Fruit fly (Drosophila melanogaster): ENCODE data around the gene eIF2beta.

eIF2beta gene

dm6 chr3L:12534318-12534717 is 7.8 kb upstream of the eIF2beta start, which contains the start of gene Pmm2 (continued):
- TF ChIP-seq onecut (GFP tag; IDR thresholded peaks at IDR 0.05) = no peak
- TF ChIP-seq CG34422 (GFP tag; IDR thresholded peaks at IDR 0.05) = peak; percentile 56; the same call in 1 of the 3 replicates
- no peak for TF ChIP-seq CG8765 (GFP tag; IDR thresholded peaks at IDR 0.05)
- TF ChIP-seq Elba2 (GFP tag; optimal IDR thresholded peaks at IDR 0.05) = no peak

- TF ChIP-seq mld (GFP tag; IDR thresholded peaks at IDR 0.05; ENCODE audit: partially characterized antibody) (no peak), danr (GFP tag; IDR thresholded peaks at IDR 0.05) (peak; percentile 78), CG4328 (GFP tag; optimal IDR thresholded peaks at IDR 0.05) (no peak), CG3407 (GFP tag; optimal IDR thresholded peaks at IDR 0.05) (peak; percentile 11), fd64A (GFP tag; optimal IDR thresholded peaks at IDR 0.05) (no peak), CG7963 (GFP tag; IDR thresholded peaks at IDR 0.05; ENCODE audit: partially characterized antibody) (no peak), hb (GFP tag; IDR thresholded peaks at IDR 0.05; ENCODE audit: partially characterized antibody) (no peak), Xrp1 (GFP tag; IDR thresholded peaks at IDR 0.05) (peak; percentile 97), CG9817 (tag; optimal IDR thresholded peaks at IDR 0.05) (peak; percentile 58), ind (GFP tag; optimal IDR thresholded peaks at IDR 0.05) (peak; percentile 91), slbo (GFP tag; IDR thresholded peaks at IDR 0.05) (peak; percentile 69), Gug (GFP tag; IDR thresholded peaks at IDR 0.05) (peak; percentile 91), gsb-n (tag; optimal IDR thresholded peaks at IDR 0.05) (no peak), CG13424 (tag; optimal IDR thresholded peaks at IDR 0.05) (peak; percentile 8), tin (GFP tag; optimal IDR thresholded peaks at IDR 0.05) (peak; percentile 74), CG8765 (GFP tag; IDR thresholded peaks at IDR 0.05) (peak; percentile 87), Dbx (GFP tag; IDR thresholded peaks at IDR 0.05) (peak; percentile 94), wek (GFP tag; optimal IDR thresholded peaks at IDR 0.05) (no peak), pum (GFP tag; optimal IDR thresholded peaks at IDR 0.05) (no peak), al (GFP tag; IDR thresholded peaks at IDR 0.05) (peak; percentile 79), Deaf1 (tag; optimal IDR thresholded peaks at IDR 0.05) (no peak), ERR (GFP tag; optimal IDR thresholded peaks at IDR 0.05) (no peak), wor (GFP tag; IDR thresholded peaks at IDR 0.05) (no peak), CG7839 (tag; optimal IDR thresholded peaks at IDR 0.05) (peak; percentile 52), CG17802 (tag; optimal IDR thresholded peaks at IDR 0.05) (peak; percentile 42), toy (GFP tag; IDR thresholded peaks at IDR 0.05) (peak; percentile 88), MBD-R2 (GFP tag; IDR thresholded peaks at IDR 0.05) (peak; percentile 91), ttk (GFP tag; IDR thresholded peaks at IDR 0.05) (peak; percentile 96), Pdp1 (GFP tag; optimal IDR thresholded peaks at IDR 0.05) (peak in 1 of 2 experiments; percentile 26), CG4820 (GFP tag; optimal IDR thresholded peaks at IDR 0.05) (peak; percentile 86), scrt (GFP tag; optimal IDR thresholded peaks at IDR 0.05) (peak; percentile 73), Hey (tag; optimal IDR thresholded peaks at IDR 0.05) (no peak), CG18599 (GFP tag; optimal IDR thresholded peaks at IDR 0.05) (no peak), br (optimal IDR thresholded peaks at IDR 0.05) (no peak), sd (tag; optimal IDR thresholded peaks at IDR 0.05) (no peak), CG17186 (GFP tag; optimal IDR thresholded peaks at IDR 0.05) (peak; percentile 56), Fer1 (GFP tag; optimal IDR thresholded peaks at IDR 0.05) (peak; percentile 72), CG10209 (GFP tag; optimal IDR thresholded peaks at IDR 0.05) (peak; percentile 4), chinmo (GFP tag; IDR thresholded peaks at IDR 0.05; ENCODE audit: partially characterized antibody) (no peak), fru (optimal IDR thresholded peaks at IDR 0.05) (no peak), bcd (GFP tag; optimal IDR thresholded peaks at IDR 0.05) (peak; percentile 80), chm (GFP tag; IDR thresholded peaks at IDR 0.05) (no peak), CG9727 (GFP tag; optimal IDR thresholded peaks at IDR 0.05) (no peak), pzg (GFP tag; optimal IDR thresholded peaks at IDR 0.05) (peak; percentile 57), CG7745 (tag; optimal IDR thresholded peaks at IDR 0.05) (no peak)
Observed at dm6 chr3L:12533392-12534070, 7.0 kb upstream of the eIF2beta start, which contains the start of the genes Tsf2 and CG34242. Gene Tsf2, minus strand, starts transcription at chr3L:12533724. Gene CG34242, plus strand, starts transcription at chr3L:12533996.
